Worm (Caenorhabditis elegans) whole organism, L2 larva: ENCODE results near the gene srw-10.

Experiments used
- crh-2 ChIP-seq: sonication (generic microtip); optimal IDR thresholded peaks from 2 replicates; lab custom pipeline; 2017; ENCODE audit warnings: missing biosample characterization, missing genetic modification characterization
- elt-3 ChIP-seq: sonication (generic microtip); optimal IDR thresholded peaks from 2 replicates; lab custom pipeline; 2017; ENCODE audit warnings: missing biosample characterization, missing genetic modification characterization
- fos-1 ChIP-seq: fragments of 150-350 bp; optimal IDR thresholded peaks from 2 replicates; lab custom pipeline; 2014; ENCODE audit warnings: missing biosample characterization, missing genetic modification characterization
- lin-11 ChIP-seq: fragments of 150-350 bp; sonication (generic microtip); optimal IDR thresholded peaks from 2 replicates; lab custom pipeline; 2014; ENCODE audit warnings: missing biosample characterization, missing genetic modification characterization, inconsistent platforms, mixed read lengths
- lin-13 ChIP-seq: fragments of 150-350 bp; optimal IDR thresholded peaks from 2 replicates; lab custom pipeline; 2014; ENCODE audit warnings: missing biosample characterization, missing genetic modification reagents, missing genetic modification characterization
- lin-39 ChIP-seq: fragments of 150-350 bp; optimal IDR thresholded peaks from 2 replicates; lab custom pipeline; 2014; ENCODE audit warnings: missing biosample characterization, missing genetic modification reagents, missing genetic modification characterization
- lsy-2 ChIP-seq, 2 experiments: fragments of 150-350 bp in 1 of 2; sonication (generic microtip) in 1 of 2; optimal IDR thresholded peaks; 2 replicates each; lab custom pipeline; 2014 to 2017; ENCODE audit warnings: missing biosample characterization in 2 of 2, missing genetic modification characterization in 2 of 2
- mab-5 ChIP-seq: fragments of 150-350 bp; optimal IDR thresholded peaks from 2 replicates; lab custom pipeline; 2014; ENCODE audit warnings: missing biosample characterization, missing genetic modification characterization
- nhr-77 ChIP-seq: fragments of 150-350 bp; optimal IDR thresholded peaks from 2 replicates; lab custom pipeline; 2014; ENCODE audit warnings: missing biosample characterization, missing genetic modification characterization
- peb-1 ChIP-seq: fragments of 150-350 bp; optimal IDR thresholded peaks from 2 replicates; lab custom pipeline; 2014; ENCODE audit warnings: missing biosample characterization, missing genetic modification characterization
- unc-62 ChIP-seq: fragments of 150-350 bp; optimal IDR thresholded peaks from 2 replicates; lab custom pipeline; 2014; ENCODE audit warnings: missing biosample characterization, missing genetic modification reagents, missing genetic modification characterization
- ztf-11 ChIP-seq: sonication (generic microtip); optimal IDR thresholded peaks from 2 replicates; lab custom pipeline; 2017; ENCODE audit warnings: missing biosample characterization, missing genetic modification characterization

ce11 chrIII:12773753-12774152 lies 18.6 kb downstream of the srw-10 start:
- TF ChIP-seq lsy-2 (tag; optimal IDR thresholded peaks at IDR 0.05; lab: Kevin White, UChicago), result no peak
- no peak for TF ChIP-seq nhr-77 (tag; lab: Kevin White, UChicago)
- TF ChIP-seq crh-2 (tag; lab: Kevin White, UChicago), result no peak
- TF ChIP-seq fos-1, result no peak
- TF ChIP-seq lin-11 (tag; lab: Kevin White, UChicago), result no peak
- no peak for TF ChIP-seq lin-39 (tag; lab: Kevin White, UChicago)
- no peak for TF ChIP-seq unc-62 (GFP tag; lab: Kevin White, UChicago)
- TF ChIP-seq lin-13 (GFP tag; lab: Kevin White, UChicago), result no peak
- TF ChIP-seq peb-1 (tag; lab: Kevin White, UChicago), result no peak
- TF ChIP-seq ztf-11, result no peak
- no peak for TF ChIP-seq mab-5
- no peak for TF ChIP-seq elt-3 (tag; lab: Kevin White, UChicago)
